Worm (Caenorhabditis elegans) whole organism, L3 larva: ENCODE data around the gene glod-4.

ENCODE experiments used
- elt-1 ChIP-seq: fragments of 150-350 bp; optimal IDR thresholded peaks from 2 replicates; lab custom pipeline; 2014; ENCODE audit warnings: missing biosample characterization, missing genetic modification characterization
- mdl-1 ChIP-seq: fragments of 150-350 bp; optimal IDR thresholded peaks from 2 replicates; lab custom pipeline; 2014; ENCODE audit warnings: missing biosample characterization, missing genetic modification characterization
- nfya-1 ChIP-seq: sonication (generic microtip); optimal IDR thresholded peaks from 2 replicates; lab custom pipeline; 2017; ENCODE audit warnings: missing genetic modification characterization, mild to moderate bottlenecking, missing compliant biosample characterization, antibody characterized with exemption, moderate library complexity; ENCODE audit not compliant: insufficient read depth
- nhr-12 ChIP-seq: fragments of 150-350 bp; optimal IDR thresholded peaks from 2 replicates; lab custom pipeline; 2014; ENCODE audit warnings: missing biosample characterization, missing genetic modification characterization
- nhr-28 ChIP-seq: fragments of 150-350 bp; optimal IDR thresholded peaks from 2 replicates; lab custom pipeline; 2014; ENCODE audit warnings: missing biosample characterization, missing genetic modification characterization
- snpc-4 ChIP-seq: fragments of 150-350 bp; optimal IDR thresholded peaks from 2 replicates; lab custom pipeline; 2014; ENCODE audit warnings: missing biosample characterization, missing genetic modification characterization
- zag-1 ChIP-seq: fragments of 150-350 bp; optimal IDR thresholded peaks from 2 replicates; lab custom pipeline; 2014; ENCODE audit warnings: missing biosample characterization, missing genetic modification characterization

- TF ChIP-seq zag-1 (tag; lab: Kevin White, UChicago), result no peak
- TF ChIP-seq nhr-28 (tag; lab: Kevin White, UChicago), result no peak
- peak; percentile 74 for TF ChIP-seq nfya-1 (tag; lab: Kevin White, UChicago)
- no peak for TF ChIP-seq snpc-4 (tag; lab: Kevin White, UChicago)
- TF ChIP-seq mdl-1 (tag; lab: Kevin White, UChicago), result no peak
- TF ChIP-seq elt-1 (tag; lab: Kevin White, UChicago), result no peak
- TF ChIP-seq nhr-12 (tag; lab: Kevin White, UChicago), result no peak
Observed at ce11 chrIII:4120386-4120785, 33.0 kb upstream of the glod-4 start.
